Fruit fly (Drosophila melanogaster) whole organism, embryonic: ENCODE results near the gene CheB98a.

Experiments
- CG11093 ChIP-seq: fragments of 200-800 bp; sonication (Bioruptor generic); IDR thresholded peaks from 3 replicates; pipeline ENCODE4 v1.3.6; 2022; ENCODE audit warnings: missing biosample characterization, missing genetic modification characterization
- CG12104 ChIP-seq: fragments of 200-800 bp; sonication (Bioruptor generic); optimal IDR thresholded peaks from 3 replicates; lab custom pipeline; 2016; ENCODE audit warnings: missing biosample characterization, missing genetic modification characterization
- CG12219 ChIP-seq: fragments of 200-800 bp; sonication (Bioruptor generic); optimal IDR thresholded peaks from 3 replicates; lab custom pipeline; 2018; ENCODE audit warnings: missing biosample characterization, mild to moderate bottlenecking, missing genetic modification characterization
- CG16815 ChIP-seq: fragments of 200-800 bp; sonication (Bioruptor generic); optimal IDR thresholded peaks from 3 replicates; lab custom pipeline; 2017; ENCODE audit warnings: missing biosample characterization, mild to moderate bottlenecking, missing genetic modification characterization
- CG17568 ChIP-seq: fragments of 200-800 bp; sonication (Bioruptor generic); optimal IDR thresholded peaks from 2 replicates; lab custom pipeline; 2018; ENCODE audit warnings: missing biosample characterization, mild to moderate bottlenecking, missing genetic modification characterization, moderate library complexity
- CG2120 ChIP-seq: fragments of 200-800 bp; sonication (Bioruptor generic); optimal IDR thresholded peaks from 3 replicates; lab custom pipeline; 2016; ENCODE audit warnings: missing biosample characterization, missing genetic modification characterization
- CG3163 ChIP-seq: fragments of 200-800 bp; sonication (Bioruptor generic); optimal IDR thresholded peaks from 3 replicates; lab custom pipeline; 2016; ENCODE audit warnings: missing biosample characterization, missing genetic modification characterization
- CG3407 ChIP-seq: fragments of 200-800 bp; sonication (Bioruptor generic); optimal IDR thresholded peaks from 2 replicates; lab custom pipeline; 2018; ENCODE audit warnings: missing biosample characterization, mild to moderate bottlenecking, missing genetic modification characterization
- CG4328 ChIP-seq: fragments of 200-800 bp; sonication (Bioruptor generic); optimal IDR thresholded peaks from 3 replicates; lab custom pipeline; 2017; ENCODE audit warnings: missing biosample characterization, missing genetic modification reagents, missing genetic modification characterization
- CG4730 ChIP-seq: fragments of 200-800 bp; sonication (Bioruptor generic); IDR thresholded peaks from 2 replicates; pipeline ENCODE4 v1.3.6; 2022; ENCODE audit warnings: missing biosample characterization, missing genetic modification characterization
- CG9437 ChIP-seq: fragments of 200-800 bp; sonication (Bioruptor generic); optimal IDR thresholded peaks from 2 replicates; lab custom pipeline; 2018; ENCODE audit warnings: missing biosample characterization, mild to moderate bottlenecking, missing genetic modification characterization
- Dbx ChIP-seq: fragments of 200-800 bp; sonication (Bioruptor generic); IDR thresholded peaks from 3 replicates; pipeline ENCODE4 v1.3.6; 2022; ENCODE audit warnings: missing biosample characterization, missing genetic modification characterization
- Dfd ChIP-seq, 2 experiments: fragments of >200 bp; optimal IDR thresholded peaks; 2 replicates each; lab custom pipeline; 2017; ENCODE audit warnings: missing biosample characterization in 2 of 2, missing genetic modification characterization in 2 of 2
- Dip2 ChIP-seq: fragments of 200-800 bp; sonication (Bioruptor generic); IDR thresholded peaks from 2 replicates; pipeline ENCODE4 v1.3.6; 2022; ENCODE audit warnings: missing biosample characterization, missing genetic modification characterization
- Drgx ChIP-seq: fragments of 200-800 bp; sonication (Bioruptor generic); IDR thresholded peaks from 2 replicates; pipeline ENCODE4 v1.3.6; 2022; ENCODE audit warnings: missing biosample characterization, missing genetic modification characterization
- Fer3 ChIP-seq: fragments of 200-800 bp; sonication (Bioruptor generic); optimal IDR thresholded peaks from 2 replicates; lab custom pipeline; 2018; ENCODE audit warnings: missing biosample characterization, mild to moderate bottlenecking, missing genetic modification characterization, moderate library complexity
- GATAe ChIP-seq: fragments of 200-800 bp; sonication (Bioruptor generic); conservative IDR thresholded peaks from 2 replicates; pipeline ENCODE4 v1.3.6; 2022; ENCODE audit warnings: missing biosample characterization, missing genetic modification characterization
- H15 ChIP-seq: fragments of 200-800 bp; sonication (Bioruptor generic); IDR thresholded peaks from 3 replicates; pipeline ENCODE4 v1.3.6; 2022; ENCODE audit warnings: missing biosample characterization, missing genetic modification characterization
- HmgZ ChIP-seq: fragments of 200-800 bp; sonication (Bioruptor generic); optimal IDR thresholded peaks from 2 replicates; lab custom pipeline; 2018; ENCODE audit warnings: missing biosample characterization, mild to moderate bottlenecking, missing genetic modification characterization
- Jarid2 ChIP-seq: fragments of 200-800 bp; sonication (Bioruptor generic); optimal IDR thresholded peaks from 3 replicates; lab custom pipeline; 2017; ENCODE audit warnings: mild to moderate bottlenecking, missing biosample characterization, missing genetic modification reagents, missing genetic modification characterization
- Mrtf ChIP-seq: fragments of 200-800 bp; sonication (Bioruptor generic); IDR thresholded peaks from 3 replicates; pipeline ENCODE4 v1.3.6; 2022; ENCODE audit warnings: missing biosample characterization, missing genetic modification characterization
- NFAT ChIP-seq: fragments of 200-800 bp; sonication (Bioruptor generic); IDR thresholded peaks from 2 replicates; pipeline ENCODE4 v1.3.6; 2022; ENCODE audit warnings: missing biosample characterization, missing genetic modification characterization
- NK7.1 ChIP-seq: fragments of 200-800 bp; sonication (Bioruptor generic); optimal IDR thresholded peaks from 3 replicates; lab custom pipeline; 2016; ENCODE audit warnings: missing biosample characterization, missing genetic modification characterization
- TFAM ChIP-seq: fragments of 200-800 bp; sonication (Bioruptor generic); optimal IDR thresholded peaks from 2 replicates; lab custom pipeline; 2017; ENCODE audit warnings: missing biosample characterization, missing genetic modification characterization, inconsistent platforms
- ash1 ChIP-seq: fragments of 200-800 bp; sonication (Bioruptor generic); optimal IDR thresholded peaks from 2 replicates; lab custom pipeline; 2018; ENCODE audit warnings: missing biosample characterization, mild to moderate bottlenecking, missing genetic modification characterization
- az2 ChIP-seq: fragments of 200-800 bp; sonication (Bioruptor generic); optimal IDR thresholded peaks from 3 replicates; lab custom pipeline; 2016; ENCODE audit warnings: missing biosample characterization, missing genetic modification characterization
- caup ChIP-seq: fragments of 200-800 bp; sonication (Bioruptor generic); optimal IDR thresholded peaks from 3 replicates; lab custom pipeline; 2017; ENCODE audit warnings: missing biosample characterization, mild to moderate bottlenecking, missing genetic modification characterization, moderate library complexity; ENCODE audit not compliant: severe bottlenecking
- chinmo ChIP-seq: fragments of 200-800 bp; sonication (Bioruptor generic); IDR thresholded peaks from 4 replicates; pipeline ENCODE4 v1.3.6; 2022; ENCODE audit warnings: missing biosample characterization, missing genetic modification characterization; ENCODE audit not compliant: partially characterized antibody
- crp ChIP-seq, 2 experiments: fragments of 200-800 bp; sonication (Bioruptor generic); optimal IDR thresholded peaks; 2 replicates in 1 of 2; 3 replicates in 1 of 2; lab custom pipeline; 2017; ENCODE audit warnings: missing biosample characterization in 2 of 2, missing genetic modification characterization in 2 of 2, mild to moderate bottlenecking in 1 of 2, moderate library complexity in 1 of 2
- dysf ChIP-seq: fragments of 200-800 bp; sonication (Bioruptor generic); IDR thresholded peaks from 3 replicates; pipeline ENCODE4 v1.3.6; 2022; ENCODE audit warnings: missing biosample characterization, missing genetic modification characterization
- fu2 ChIP-seq: fragments of 200-800 bp; sonication (Bioruptor generic); optimal IDR thresholded peaks from 2 replicates; lab custom pipeline; 2016; ENCODE audit warnings: missing biosample characterization, missing genetic modification characterization
- grau ChIP-seq: fragments of 200-800 bp; optimal IDR thresholded peaks from 3 replicates; lab custom pipeline; 2019; ENCODE audit warnings: missing biosample characterization, mild to moderate bottlenecking, missing genetic modification characterization, moderate library complexity
- gt ChIP-seq: fragments of 200-800 bp; sonication (Bioruptor generic); IDR thresholded peaks from 2 replicates; pipeline ENCODE4 v1.3.6; 2022; ENCODE audit warnings: missing biosample characterization, missing genetic modification characterization
- jing ChIP-seq: fragments of 200-800 bp; sonication (Bioruptor generic); optimal IDR thresholded peaks from 2 replicates; lab custom pipeline; 2018; ENCODE audit warnings: missing biosample characterization, mild to moderate bottlenecking, missing genetic modification characterization
- ken ChIP-seq: fragments of 200-800 bp; sonication (Bioruptor generic); IDR thresholded peaks from 3 replicates; pipeline ENCODE4 v1.3.6; 2022; ENCODE audit warnings: missing biosample characterization, missing genetic modification characterization
- nmo ChIP-seq: fragments of 200-800 bp; sonication (Bioruptor generic); optimal IDR thresholded peaks from 2 replicates; lab custom pipeline; 2018; ENCODE audit warnings: missing biosample characterization, mild to moderate bottlenecking, missing genetic modification characterization, moderate library complexity
- oc ChIP-seq: fragments of 200-800 bp; sonication (Bioruptor generic); optimal IDR thresholded peaks from 2 replicates; lab custom pipeline; 2018; ENCODE audit warnings: missing biosample characterization, mild to moderate bottlenecking, missing genetic modification characterization, moderate library complexity
- row ChIP-seq: fragments of 200-800 bp; sonication (Bioruptor generic); IDR thresholded peaks from 3 replicates; pipeline ENCODE4 v1.3.6; 2022; ENCODE audit warnings: missing biosample characterization, missing genetic modification characterization
- seq ChIP-seq: fragments of 200-800 bp; sonication (Bioruptor generic); IDR thresholded peaks from 2 replicates; pipeline ENCODE4 v1.3.6; 2022; ENCODE audit warnings: missing biosample characterization, missing genetic modification characterization
- zf30C ChIP-seq: fragments of 200-800 bp; sonication (Bioruptor generic); optimal IDR thresholded peaks from 3 replicates; lab custom pipeline; 2018; ENCODE audit warnings: missing biosample characterization, mild to moderate bottlenecking, missing genetic modification characterization

Gene CheB98a

DNA sequence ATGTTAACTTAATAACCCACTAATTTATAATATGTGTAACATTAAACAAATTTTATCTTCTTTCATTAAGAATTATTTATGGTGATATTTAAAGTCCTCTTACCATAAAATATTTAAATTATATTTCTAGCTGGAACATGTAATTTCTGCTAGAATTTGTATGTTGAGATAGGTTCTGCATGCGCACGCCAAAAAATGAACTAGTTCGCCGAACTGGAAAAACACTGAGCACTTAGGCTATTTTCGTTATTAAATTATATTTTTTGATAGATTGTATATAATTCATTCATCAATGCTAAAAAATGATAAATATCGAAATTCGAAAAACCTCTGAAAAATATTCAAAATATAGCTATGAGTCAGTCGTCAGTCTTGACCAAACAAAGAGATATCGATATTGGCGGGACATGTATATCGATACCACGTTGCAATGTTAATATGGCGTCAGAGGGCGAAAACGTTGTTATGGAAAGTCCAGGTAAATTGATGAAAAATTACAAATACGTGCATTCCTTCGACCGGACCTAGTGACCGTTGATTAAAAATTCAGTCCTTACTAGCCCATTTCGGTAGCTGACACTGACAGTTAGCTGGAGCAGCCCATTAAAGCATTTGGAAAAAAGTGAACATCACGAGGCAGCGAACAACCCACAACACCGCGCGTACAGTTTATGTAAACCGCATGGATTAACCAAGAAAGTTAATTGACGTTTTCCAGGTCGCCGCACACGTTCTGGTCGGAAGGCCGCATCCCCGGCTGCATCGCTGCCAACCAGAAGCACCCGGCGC is 5.4 kb downstream of the CheB98a start, which contains the start of gene Prp39 (continued):
- peak; percentile 15 for TF ChIP-seq Fer3 (tag; lab: Kevin White, UChicago)
- peak; percentile 81 for TF ChIP-seq row (GFP tag; lab: Robert Waterston, UW)
- TF ChIP-seq fu2 (GFP tag; lab: Kevin White, UChicago) = no peak
- TF ChIP-seq ken (GFP tag; lab: Robert Waterston, UW) = peak; percentile 44; the same call in 1 of the 3 replicates
- TF ChIP-seq TFAM (GFP tag; lab: Kevin White, UChicago) = no peak
- TF ChIP-seq GATAe (GFP tag; lab: Robert Waterston, UW) = no peak
- TF ChIP-seq Dip2 = no peak
- 0 out of 3 replicates have a peak, but pooled peaks have one; percentile 9 for TF ChIP-seq dysf
- TF ChIP-seq HmgZ (tag; lab: Kevin White, UChicago) = peak; percentile 24
- no peak for TF ChIP-seq ash1 (GFP tag; lab: Kevin White, UChicago)
- no peak for TF ChIP-seq CG12219 (GFP tag; lab: Kevin White, UChicago)
- TF ChIP-seq CG4730 (GFP tag; lab: Robert Waterston, UW) = no peak
- TF ChIP-seq az2 = peak; percentile 11
- peak; percentile 22 for TF ChIP-seq CG12104 (GFP tag; lab: Kevin White, UChicago)
- no peak for TF ChIP-seq H15 (GFP tag; lab: Robert Waterston, UW)
- TF ChIP-seq CG3407 (GFP tag; lab: Kevin White, UChicago) = no peak
- TF ChIP-seq crp (GFP tag; optimal IDR thresholded peaks at IDR 0.05; lab: Kevin White, UChicago) = no peak
- peak; percentile 0 for TF ChIP-seq grau (tag; lab: Kevin White, UChicago)
- no peak for TF ChIP-seq CG11093 (GFP tag; lab: Robert Waterston, UW)
- no peak for TF ChIP-seq seq
- 0 out of 4 replicates have a peak, but pooled peaks have one; percentile 50 for TF ChIP-seq chinmo (GFP tag; lab: Robert Waterston, UW)
- TF ChIP-seq jing = no peak
- no peak for TF ChIP-seq NK7.1 (GFP tag; lab: Kevin White, UChicago)
- TF ChIP-seq zf30C (GFP tag; lab: Kevin White, UChicago) = no peak
- no peak for TF ChIP-seq Drgx
- TF ChIP-seq CG9437 (GFP tag; lab: Kevin White, UChicago) = peak; percentile 25
- TF ChIP-seq Mrtf (GFP tag; lab: Robert Waterston, UW) = no peak
- no peak for TF ChIP-seq CG4328 (GFP tag; lab: Kevin White, UChicago)
- TF ChIP-seq CG16815 = no peak
- TF ChIP-seq Dfd (GFP tag; optimal IDR thresholded peaks at IDR 0.05; lab: Kevin White, UChicago) = no peak
- TF ChIP-seq Dbx (GFP tag; lab: Robert Waterston, UW) = peak; percentile 29; the same call in 1 of the 3 replicates
- no peak for TF ChIP-seq Jarid2 (GFP tag; lab: Kevin White, UChicago)
- no peak for TF ChIP-seq CG17568 (GFP tag; lab: Kevin White, UChicago)
- peak; percentile 17 for TF ChIP-seq nmo (GFP tag; lab: Kevin White, UChicago)
- no peak for TF ChIP-seq caup (GFP tag; lab: Kevin White, UChicago)
- no peak; the same call in 1 of the 2 replicates for TF ChIP-seq NFAT (GFP tag; lab: Robert Waterston, UW)
- no peak for TF ChIP-seq CG3163
- TF ChIP-seq oc (tag; lab: Kevin White, UChicago) = no peak
- no peak for TF ChIP-seq gt (GFP tag; lab: Robert Waterston, UW)
- peak; percentile 17 for TF ChIP-seq CG2120
